Worm (Caenorhabditis elegans) whole organism, early embryonic: ENCODE results near the gene F26F2.13.

Experiments
- aly-1 ChIP-seq: sonication (generic microtip); optimal IDR thresholded peaks from 2 replicates; lab custom pipeline; 2016; ENCODE audit warnings: missing genetic modification characterization, missing compliant biosample characterization
- ama-1 ChIP-seq: fragments of 150-350 bp; optimal IDR thresholded peaks from 2 replicates; lab custom pipeline; 2014
- ceh-13 ChIP-seq: fragments of 200-800 bp; sonication (Bioruptor generic); optimal IDR thresholded peaks from 2 replicates; lab custom pipeline; 2018; ENCODE audit warnings: mild to moderate bottlenecking, missing genetic modification characterization, missing compliant biosample characterization
- ets-7 ChIP-seq: sonication (generic microtip); optimal IDR thresholded peaks from 2 replicates; lab custom pipeline; 2016; ENCODE audit warnings: missing genotype, missing genetic modification characterization, missing compliant biosample characterization
- flt-1 ChIP-seq: fragments of 200-800 bp; sonication (Bioruptor generic); IDR thresholded peaks from 2 replicates; pipeline ENCODE4 v1.3.6; 2022; ENCODE audit warnings: missing genetic modification characterization, missing compliant biosample characterization
- hmg-4 ChIP-seq: fragments of 200-800 bp; sonication (Bioruptor generic); optimal IDR thresholded peaks from 2 replicates; lab custom pipeline; 2018; ENCODE audit warnings: mild to moderate bottlenecking, missing genetic modification characterization, missing compliant biosample characterization
- pes-1 ChIP-seq: fragments of 200-800 bp; sonication (Bioruptor generic); IDR thresholded peaks from 2 replicates; pipeline ENCODE4 v1.3.6; 2022; ENCODE audit warnings: missing genetic modification reagents, missing genetic modification characterization, missing compliant biosample characterization
- tbx-11 ChIP-seq: fragments of 200-800 bp; sonication (Bioruptor generic); IDR thresholded peaks from 2 replicates; pipeline ENCODE4 v1.3.6; 2022; ENCODE audit warnings: missing genetic modification characterization, missing compliant biosample characterization
- tbx-37 ChIP-seq: fragments of 200-800 bp; sonication (Bioruptor generic); conservative IDR thresholded peaks from 2 replicates; pipeline ENCODE4 v1.3.6; 2022; ENCODE audit warnings: missing genetic modification reagents, missing genetic modification characterization, missing compliant biosample characterization

DNA sequence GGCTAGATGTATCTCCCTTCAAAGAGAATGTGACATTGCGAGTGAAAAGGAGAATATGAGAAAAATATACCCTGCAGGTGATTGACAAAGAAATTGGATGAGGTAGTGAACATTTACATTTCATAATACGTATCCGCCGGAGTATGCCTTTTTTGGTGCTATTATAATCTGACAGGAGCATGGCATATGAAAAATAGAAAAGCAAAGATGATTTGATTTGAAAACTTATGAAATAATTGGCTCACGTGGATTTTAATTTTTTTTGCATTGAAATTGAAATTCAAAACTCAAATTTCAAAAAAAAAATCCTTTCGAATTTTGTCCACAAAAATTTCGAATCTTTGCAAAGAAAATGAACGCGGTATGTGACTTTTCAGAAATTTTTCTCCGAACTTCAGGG, 38.9 kb downstream of the F26F2.13 start, which contains the start of gene ttr-11:
- TF ChIP-seq tbx-11 (GFP tag; lab: Robert Waterston, UW) (no peak), flt-1 (GFP tag; lab: Robert Waterston, UW) (no peak), ets-7 (no peak), pes-1 (GFP tag; lab: Robert Waterston, UW) (no peak), ama-1 (no peak), ceh-13 (GFP tag; lab: Kevin White, UChicago) (no peak), hmg-4 (GFP tag; lab: Kevin White, UChicago) (no peak), tbx-37 (GFP tag; lab: Robert Waterston, UW) (no peak), aly-1 (tag; lab: Kevin White, UChicago) (no peak)
